Worm (Caenorhabditis elegans) whole organism, L4 larva: Measurements from ENCODE around the gene rrp-8.
"Not testable (repeated sequence)": the region's sequence is repeated elsewhere in the genome, so short reads cannot be mapped to it uniquely, and the experiment has no call there.

ENCODE experiments used
- D1046.2 ChIP-seq: fragments of 200-800 bp; sonication (Bioruptor generic); IDR thresholded peaks from 2 replicates; pipeline ENCODE4 v1.3.6; 2022; ENCODE audit warnings: missing genetic modification characterization, missing compliant biosample characterization
- F37D6.2 ChIP-seq: sonication (generic microtip); optimal IDR thresholded peaks from 2 replicates; lab custom pipeline; 2016; ENCODE audit warnings: mild to moderate bottlenecking, missing genetic modification characterization, missing compliant biosample characterization
- F44E2.7 ChIP-seq: fragments of 200-800 bp; sonication (Bioruptor generic); IDR thresholded peaks from 2 replicates; pipeline ENCODE4 v2.1.2; 2022; ENCODE audit warnings: missing genetic modification characterization, missing compliant biosample characterization
- F49E8.2 ChIP-seq: sonication (generic microtip); optimal IDR thresholded peaks from 2 replicates; lab custom pipeline; 2016; ENCODE audit warnings: missing compliant biosample characterization, mild to moderate bottlenecking, missing genetic modification characterization, borderline replicate concordance
- T20F7.1 ChIP-seq: fragments of 200-800 bp; sonication (Bioruptor generic); optimal IDR thresholded peaks from 2 replicates; lab custom pipeline; 2018; ENCODE audit warnings: mild to moderate bottlenecking, missing genetic modification characterization, missing compliant biosample characterization
- T26A8.4 ChIP-seq: fragments of 200-800 bp; sonication (Bioruptor generic); IDR thresholded peaks from 2 replicates; pipeline ENCODE4 v1.3.6; 2022; ENCODE audit warnings: missing genetic modification characterization, missing compliant biosample characterization
- Y5F2A.4 ChIP-seq: fragments of 200-800 bp; sonication (Bioruptor generic); optimal IDR thresholded peaks from 2 replicates; lab custom pipeline; 2018; ENCODE audit warnings: mild to moderate bottlenecking, missing genetic modification characterization, missing compliant biosample characterization
- ZK337.2 ChIP-seq: fragments of 200-800 bp; sonication (Bioruptor generic); IDR thresholded peaks from 2 replicates; pipeline ENCODE4 v1.3.6; 2022; ENCODE audit warnings: missing genetic modification reagents, missing genetic modification characterization, missing compliant biosample characterization
- ZK546.5 ChIP-seq, 2 experiments: sonication (generic microtip); optimal IDR thresholded peaks; 2 replicates each; lab custom pipeline; 2017; ENCODE audit warnings: missing biosample characterization in 2 of 2, missing genetic modification characterization in 2 of 2
- aha-1 ChIP-seq: fragments of 150-350 bp; peaks from one replicate; lab custom pipeline; 2014; ENCODE audit warnings: missing biosample characterization, missing genetic modification characterization
- aly-2 ChIP-seq: sonication (generic microtip); optimal IDR thresholded peaks from 2 replicates; lab custom pipeline; 2018; ENCODE audit warnings: missing biosample characterization, missing genetic modification characterization
- ceh-32 ChIP-seq: sonication (generic microtip); optimal IDR thresholded peaks from 2 replicates; lab custom pipeline; 2016; ENCODE audit warnings: mild to moderate bottlenecking, missing genetic modification characterization, missing compliant biosample characterization; ENCODE audit not compliant: poor library complexity
- ces-1 ChIP-seq: fragments of 150-350 bp; sonication (generic microtip); optimal IDR thresholded peaks from 4 replicates; lab custom pipeline; 2014; ENCODE audit warnings: missing biosample characterization, missing genetic modification reagents, missing genetic modification characterization
- daf-16 ChIP-seq, 3 experiments: sonication (generic microtip); optimal IDR thresholded peaks; 2 replicates each; lab custom pipeline; 2016 to 2017; ENCODE audit warnings: missing genetic modification characterization in 3 of 3, missing genetic modification reagents in 3 of 3, mild to moderate bottlenecking in 2 of 3, missing compliant biosample characterization in 2 of 3, missing biosample characterization in 1 of 3, moderate library complexity in 1 of 3
- dmd-6 ChIP-seq: fragments of 200-800 bp; sonication (Bioruptor generic); IDR thresholded peaks from 2 replicates; pipeline ENCODE4 v1.3.6; 2022; ENCODE audit warnings: missing genetic modification reagents, missing genetic modification characterization, missing compliant biosample characterization
- dmd-8 ChIP-seq: fragments of 200-800 bp; sonication (Bioruptor generic); IDR thresholded peaks from 2 replicates; pipeline ENCODE4 v1.3.6; 2022; ENCODE audit warnings: missing genetic modification characterization, missing compliant biosample characterization
- dmd-9 ChIP-seq: fragments of 200-800 bp; sonication (Bioruptor generic); IDR thresholded peaks from 2 replicates; pipeline ENCODE4 v1.3.6; 2022; ENCODE audit warnings: missing genetic modification reagents, missing genetic modification characterization, missing compliant biosample characterization
- dve-1 ChIP-seq: sonication (generic microtip); optimal IDR thresholded peaks from 2 replicates; lab custom pipeline; 2017; ENCODE audit warnings: antibody characterized with exemption, mild to moderate bottlenecking, missing genetic modification characterization, missing compliant biosample characterization; ENCODE audit not compliant: insufficient read depth
- egl-43 ChIP-seq: fragments of 200-800 bp; sonication (Bioruptor generic); IDR thresholded peaks from 2 replicates; pipeline ENCODE4 v1.3.6; 2022; ENCODE audit warnings: missing genetic modification reagents, missing genetic modification characterization, missing compliant biosample characterization
- hif-1 ChIP-seq, 2 experiments: sonication (generic microtip); optimal IDR thresholded peaks; 2 replicates each; lab custom pipeline; 2016 to 2017; ENCODE audit warnings: missing compliant biosample characterization in 2 of 2, missing genetic modification characterization in 2 of 2, missing genetic modification reagents in 2 of 2, missing genotype in 2 of 2, mild to moderate bottlenecking in 1 of 2
- hlh-11 ChIP-seq: fragments of 200-800 bp; sonication (Bioruptor generic); optimal IDR thresholded peaks from 2 replicates; lab custom pipeline; 2018; ENCODE audit warnings: mild to moderate bottlenecking, missing genetic modification characterization, missing compliant biosample characterization
- jun-1 ChIP-seq: fragments of 150-350 bp; optimal IDR thresholded peaks from 2 replicates; lab custom pipeline; 2014; ENCODE audit warnings: missing biosample characterization, missing genetic modification reagents, missing genetic modification characterization
- lim-7 ChIP-seq: fragments of 200-800 bp; sonication (Bioruptor generic); IDR thresholded peaks from 2 replicates; pipeline ENCODE4 v1.3.6; 2022; ENCODE audit warnings: missing genetic modification characterization, missing compliant biosample characterization
- lin-15B ChIP-seq: fragments of 150-350 bp; sonication (generic microtip); optimal IDR thresholded peaks from 3 replicates; lab custom pipeline; 2014; ENCODE audit warnings: missing biosample characterization, missing genetic modification characterization
- lin-38 ChIP-seq: fragments of 200-800 bp; sonication (Bioruptor generic); IDR thresholded peaks from 2 replicates; pipeline ENCODE4 v1.3.6; 2022; ENCODE audit warnings: missing genetic modification reagents, missing genetic modification characterization, missing compliant biosample characterization
- lsy-2 ChIP-seq, 2 experiments: fragments of 150-350 bp in 1 of 2; sonication (generic microtip) in 1 of 2; optimal IDR thresholded peaks; 2 replicates each; lab custom pipeline; 2014 to 2017; ENCODE audit warnings: missing biosample characterization in 2 of 2, missing genetic modification characterization in 2 of 2
- mxl-3 ChIP-seq: fragments of 200-800 bp; sonication (Bioruptor generic); optimal IDR thresholded peaks from 2 replicates; lab custom pipeline; 2018; ENCODE audit warnings: mild to moderate bottlenecking, missing genetic modification characterization, missing compliant biosample characterization
- nhr-10 ChIP-seq: fragments of 150-350 bp; optimal IDR thresholded peaks from 2 replicates; lab custom pipeline; 2014; ENCODE audit warnings: missing biosample characterization, missing genetic modification characterization
- nhr-11 ChIP-seq: fragments of 150-350 bp; optimal IDR thresholded peaks from 2 replicates; lab custom pipeline; 2014; ENCODE audit warnings: missing biosample characterization, missing genetic modification characterization
- nhr-28 ChIP-seq: fragments of 150-350 bp; optimal IDR thresholded peaks from 2 replicates; lab custom pipeline; 2014; ENCODE audit warnings: missing biosample characterization, missing genetic modification characterization
- nhr-42 ChIP-seq: fragments of 200-800 bp; sonication (Bioruptor generic); IDR thresholded peaks from 2 replicates; pipeline ENCODE4 v1.3.6; 2022; ENCODE audit warnings: missing genetic modification characterization, missing compliant biosample characterization
- nhr-77 ChIP-seq: fragments of 150-350 bp; optimal IDR thresholded peaks from 2 replicates; lab custom pipeline; 2014; ENCODE audit warnings: missing biosample characterization, missing genetic modification characterization
- php-3 ChIP-seq: fragments of 200-800 bp; sonication (Bioruptor generic); IDR thresholded peaks from 2 replicates; pipeline ENCODE4 v1.3.6; 2022; ENCODE audit warnings: missing genetic modification reagents, missing genetic modification characterization, missing compliant biosample characterization
- pqm-1 ChIP-seq: sonication (generic microtip); optimal IDR thresholded peaks from 2 replicates; lab custom pipeline; 2017; ENCODE audit warnings: missing biosample characterization, missing genetic modification characterization
- rbr-2 ChIP-seq: sonication (generic microtip); optimal IDR thresholded peaks from 2 replicates; lab custom pipeline; 2016; ENCODE audit warnings: missing genotype, missing genetic modification characterization, missing compliant biosample characterization
- saeg-2 ChIP-seq: fragments of 200-800 bp; sonication (Bioruptor generic); IDR thresholded peaks from 2 replicates; pipeline ENCODE4 v1.3.6; 2022; ENCODE audit warnings: missing genetic modification reagents, missing genetic modification characterization, missing compliant biosample characterization
- tag-97 ChIP-seq: fragments of 200-800 bp; sonication (Bioruptor generic); IDR thresholded peaks from 2 replicates; pipeline ENCODE4 v1.3.6; 2022; ENCODE audit warnings: missing genetic modification characterization, missing compliant biosample characterization
- unc-130 ChIP-seq: sonication (generic microtip); optimal IDR thresholded peaks from 2 replicates; lab custom pipeline; 2016; ENCODE audit warnings: missing genetic modification reagents, missing genetic modification characterization, missing compliant biosample characterization
- unc-62 ChIP-seq, 3 experiments: fragments of 150-350 bp in 1 of 3; sonication (generic microtip); optimal IDR thresholded peaks in 2 of 3; peaks in 1 of 3; 1 replicate in 1 of 3; 2 replicates in 2 of 3; lab custom pipeline; 2014 to 2017; ENCODE audit warnings: missing biosample characterization in 3 of 3, missing genetic modification characterization in 3 of 3, missing genetic modification reagents in 3 of 3, missing genotype in 1 of 3
- zfp-3 ChIP-seq: fragments of 200-800 bp; sonication (Bioruptor generic); conservative IDR thresholded peaks from 2 replicates; pipeline ENCODE4 v1.3.6; 2022; ENCODE audit warnings: missing genetic modification reagents, missing genetic modification characterization, missing compliant biosample characterization
- ztf-7 ChIP-seq: fragments of 150-350 bp; optimal IDR thresholded peaks from 2 replicates; lab custom pipeline; 2014; ENCODE audit warnings: missing biosample characterization, missing genetic modification characterization

The rrp-8 gene

ce11 chrIV:378838-379237 lies 17.5 kb upstream of the rrp-8 start:
- TF ChIP-seq ztf-7 (tag; lab: Kevin White, UChicago) (no peak), mxl-3 (GFP tag; lab: Kevin White, UChicago) (peak; percentile 36), nhr-11 (tag; lab: Kevin White, UChicago) (peak; percentile 38)

ce11 chrIV:379605-380004 lies 16.7 kb upstream of the rrp-8 start:
- TF ChIP-seq F49E8.2 (tag; lab: Kevin White, UChicago), result peak; percentile 21
- TF ChIP-seq aha-1, result peak; percentile 56
- TF ChIP-seq daf-16 (GFP tag; optimal IDR thresholded peaks at IDR 0.05; lab: Kevin White, UChicago), result no peak
- peak; percentile 4 for TF ChIP-seq daf-16 (tag; optimal IDR thresholded peaks at IDR 0.05; lab: Kevin White, UChicago)
- peak in 1 of 2 experiments; percentile 67 for TF ChIP-seq unc-62 (GFP tag; optimal IDR thresholded peaks at IDR 0.05 in 1 of 2; lab: Kevin White, UChicago)
- TF ChIP-seq unc-62 (tag; optimal IDR thresholded peaks at IDR 0.05; lab: Kevin White, UChicago), result no peak
- no peak for TF ChIP-seq Y5F2A.4 (GFP tag; lab: Kevin White, UChicago)
- peak; percentile 27 for TF ChIP-seq unc-130
- TF ChIP-seq aly-2 (tag; lab: Kevin White, UChicago), result no peak
- peak; percentile 30; the same call in 1 of the 2 replicates for TF ChIP-seq lin-38 (GFP tag; lab: Robert Waterston, UW)

- peak in 1 of 2 experiments; percentile 2 for TF ChIP-seq lsy-2 (tag; optimal IDR thresholded peaks at IDR 0.05; lab: Kevin White, UChicago)
- peak; percentile 47 for TF ChIP-seq dve-1
- peak; percentile 68 for TF ChIP-seq nhr-77 (tag; lab: Kevin White, UChicago)
- no peak for TF ChIP-seq daf-16 (GFP tag; optimal IDR thresholded peaks at IDR 0.05; lab: Kevin White, UChicago)
- TF ChIP-seq daf-16 (tag; optimal IDR thresholded peaks at IDR 0.05; lab: Kevin White, UChicago), result peak; percentile 88
- peak; percentile 36 for TF ChIP-seq hlh-11 (tag; lab: Kevin White, UChicago)
- TF ChIP-seq pqm-1 (tag; lab: Kevin White, UChicago), result peak; percentile 63
- peak; percentile 29 for TF ChIP-seq T20F7.1 (GFP tag; lab: Kevin White, UChicago)
- peak; percentile 83 for TF ChIP-seq nhr-28
- TF ChIP-seq php-3 (GFP tag; lab: Robert Waterston, UW), result peak; percentile 66; the same call in 1 of the 2 replicates
- no peak for TF ChIP-seq tag-97 (GFP tag; lab: Robert Waterston, UW)
- TF ChIP-seq egl-43, result no peak
- TF ChIP-seq ceh-32 (tag; lab: Kevin White, UChicago), result no peak
- TF ChIP-seq dmd-6 (GFP tag; lab: Robert Waterston, UW), result peak; percentile 46; the same call in 1 of the 2 replicates
Measured at ce11 chrIV:383135-383731, 13.1 kb upstream of the rrp-8 start, which contains the start of gene spl-1. Gene spl-1, minus strand, starts transcription at chrIV:383185.

- TF ChIP-seq nhr-10 (peak; percentile 17), dmd-6 (GFP tag; lab: Robert Waterston, UW) (peak; percentile 95), jun-1 (tag; lab: Kevin White, UChicago) (peak; percentile 7), tag-97 (GFP tag; lab: Robert Waterston, UW) (peak; percentile 89), T26A8.4 (peak; percentile 94), D1046.2 (GFP tag; lab: Robert Waterston, UW) (peak; percentile 93), nhr-42 (GFP tag; lab: Robert Waterston, UW) (peak; percentile 92), ZK546.5 (tag; optimal IDR thresholded peaks at IDR 0.05; lab: Kevin White, UChicago) (peak in 1 of 2 experiments; percentile 45), rbr-2 (peak; percentile 94), dmd-9 (GFP tag; lab: Robert Waterston, UW) (peak; percentile 96), ces-1 (GFP tag; lab: Kevin White, UChicago) (peak; percentile 31), hif-1 (tag; optimal IDR thresholded peaks at IDR 0.05; lab: Kevin White, UChicago) (peak in 1 of 2 experiments; percentile 94), lim-7 (peak; percentile 81), dmd-8 (peak; percentile 71; the same call in 1 of the 2 replicates), lin-38 (GFP tag; lab: Robert Waterston, UW) (peak; percentile 93), F37D6.2 (tag; lab: Kevin White, UChicago) (peak; percentile 88), unc-62 (GFP tag; optimal IDR thresholded peaks at IDR 0.05 in 1 of 2; lab: Kevin White, UChicago) (peak in 1 of 2 experiments; percentile 94), zfp-3 (GFP tag; lab: Robert Waterston, UW) (peak; percentile 95), saeg-2 (GFP tag; lab: Robert Waterston, UW) (peak; percentile 77; the same call in 1 of the 2 replicates), ZK337.2 (GFP tag; lab: Robert Waterston, UW) (peak; percentile 97), nhr-28 (peak; percentile 63), lin-15B (tag; lab: Kevin White, UChicago) (peak; percentile 45), F44E2.7 (0 out of 2 replicates have a peak, but pooled peaks have one; percentile 9)
- TF ChIP-seq unc-62 (tag; optimal IDR thresholded peaks at IDR 0.05; lab: Kevin White, UChicago), result not testable (repeated sequence)
Measured at ce11 chrIV:385150-385937, 11.0 kb upstream of the rrp-8 start, which contains the start of gene rps-24. Gene rps-24, plus strand, starts transcription at chrIV:385887.
